Worm (Caenorhabditis elegans) whole organism, mixed stage, embryonic: Measurements from ENCODE around the gene W02H5.2.
A peak's percentile ranks its signal among the peaks of the same experiment; 100 is the strongest.

Experiments
- bed-3 ChIP-seq: fragments of 200-800 bp; sonication (Bioruptor generic); optimal IDR thresholded peaks from 3 replicates; lab custom pipeline; 2018; ENCODE audit warnings: mild to moderate bottlenecking, missing genetic modification characterization, moderate library complexity, missing compliant biosample characterization
- blmp-1 ChIP-seq: fragments of 150-350 bp; optimal IDR thresholded peaks from 2 replicates; lab custom pipeline; 2014; ENCODE audit warnings: missing biosample characterization, missing genetic modification characterization
- ceh-39 ChIP-seq: fragments of 150-350 bp; optimal IDR thresholded peaks from 2 replicates; lab custom pipeline; 2014; ENCODE audit warnings: missing biosample characterization, missing genetic modification characterization
- ceh-43 ChIP-seq: fragments of 200-800 bp; sonication (Bioruptor generic); optimal IDR thresholded peaks from 2 replicates; lab custom pipeline; 2018; ENCODE audit warnings: mild to moderate bottlenecking, missing genetic modification characterization, moderate library complexity, missing compliant biosample characterization
- ceh-83 ChIP-seq: fragments of 200-800 bp; sonication (Bioruptor generic); optimal IDR thresholded peaks from 2 replicates; lab custom pipeline; 2018; ENCODE audit warnings: mild to moderate bottlenecking, missing genetic modification characterization, missing compliant biosample characterization
- ces-1 ChIP-seq: fragments of 150-350 bp; optimal IDR thresholded peaks from 2 replicates; lab custom pipeline; 2014; ENCODE audit warnings: missing biosample characterization, missing genetic modification reagents, missing genetic modification characterization
- cnd-1 ChIP-seq: fragments of 200-800 bp; sonication (Bioruptor generic); optimal IDR thresholded peaks from 2 replicates; lab custom pipeline; 2018; ENCODE audit warnings: mild to moderate bottlenecking, missing genetic modification characterization, missing compliant biosample characterization
- drap-1 ChIP-seq: fragments of 200-800 bp; sonication (Bioruptor generic); optimal IDR thresholded peaks from 3 replicates; lab custom pipeline; 2018; ENCODE audit warnings: mild to moderate bottlenecking, missing genetic modification characterization, missing compliant biosample characterization
- elt-1 ChIP-seq: sonication (generic microtip); optimal IDR thresholded peaks from 2 replicates; lab custom pipeline; 2017; ENCODE audit warnings: missing genetic modification characterization, mild to moderate bottlenecking, missing compliant biosample characterization, antibody characterized with exemption, moderate library complexity, borderline replicate concordance; ENCODE audit not compliant: insufficient read depth
- elt-3 ChIP-seq: fragments of 150-350 bp; optimal IDR thresholded peaks from 2 replicates; lab custom pipeline; 2014; ENCODE audit warnings: missing biosample characterization, missing genetic modification characterization
- flh-1 ChIP-seq: fragments of 200-800 bp; sonication (Bioruptor generic); optimal IDR thresholded peaks from 2 replicates; lab custom pipeline; 2018; ENCODE audit warnings: mild to moderate bottlenecking, missing genetic modification characterization, moderate library complexity, missing compliant biosample characterization
- ham-2 ChIP-seq: fragments of 200-800 bp; sonication (Bioruptor generic); optimal IDR thresholded peaks from 2 replicates; lab custom pipeline; 2018; ENCODE audit warnings: mild to moderate bottlenecking, missing genetic modification characterization, missing compliant biosample characterization
- lin-13 ChIP-seq: fragments of 150-350 bp; optimal IDR thresholded peaks from 2 replicates; lab custom pipeline; 2014; ENCODE audit warnings: missing biosample characterization, missing genetic modification characterization
- lin-32 ChIP-seq: fragments of 200-800 bp; sonication (Bioruptor generic); optimal IDR thresholded peaks from 2 replicates; lab custom pipeline; 2018; ENCODE audit warnings: mild to moderate bottlenecking, missing genetic modification characterization, missing compliant biosample characterization
- lsy-2 ChIP-seq: fragments of 150-350 bp; optimal IDR thresholded peaks from 2 replicates; lab custom pipeline; 2014; ENCODE audit warnings: missing biosample characterization, missing genetic modification characterization
- mep-1 ChIP-seq: fragments of 150-350 bp; optimal IDR thresholded peaks from 2 replicates; lab custom pipeline; 2017; ENCODE audit warnings: missing biosample characterization, missing genetic modification reagents, missing genetic modification characterization, inconsistent platforms
- nhr-12 ChIP-seq: fragments of 150-350 bp; optimal IDR thresholded peaks from 2 replicates; lab custom pipeline; 2014; ENCODE audit warnings: missing biosample characterization, missing genetic modification characterization
- nhr-237 ChIP-seq: fragments of 150-350 bp; optimal IDR thresholded peaks from 2 replicates; lab custom pipeline; 2014; ENCODE audit warnings: missing biosample characterization, missing genetic modification characterization
- nhr-28 ChIP-seq: fragments of 150-350 bp; optimal IDR thresholded peaks from 2 replicates; lab custom pipeline; 2014; ENCODE audit warnings: missing biosample characterization, missing genetic modification characterization
- nhr-76 ChIP-seq: sonication (generic microtip); optimal IDR thresholded peaks from 2 replicates; lab custom pipeline; 2017; ENCODE audit warnings: missing biosample characterization, missing genetic modification characterization
- sem-2 ChIP-seq: fragments of 200-800 bp; sonication (Bioruptor generic); optimal IDR thresholded peaks from 2 replicates; lab custom pipeline; 2018; ENCODE audit warnings: mild to moderate bottlenecking, missing genetic modification characterization, missing compliant biosample characterization
- sptf-1 ChIP-seq: sonication (generic microtip); optimal IDR thresholded peaks from 2 replicates; lab custom pipeline; 2017; ENCODE audit warnings: mild to moderate bottlenecking, missing genetic modification characterization, moderate library complexity, missing compliant biosample characterization
- tbx-8 ChIP-seq: fragments of 200-800 bp; sonication (Bioruptor generic); optimal IDR thresholded peaks from 2 replicates; lab custom pipeline; 2018; ENCODE audit warnings: mild to moderate bottlenecking, missing genetic modification characterization, moderate library complexity, missing compliant biosample characterization
- unc-120 ChIP-seq: sonication (generic microtip); optimal IDR thresholded peaks from 2 replicates; lab custom pipeline; 2017; ENCODE audit warnings: missing genetic modification characterization, missing compliant biosample characterization; ENCODE audit not compliant: poor library complexity, severe bottlenecking
- unc-39 ChIP-seq: fragments of 150-350 bp; optimal IDR thresholded peaks from 2 replicates; lab custom pipeline; 2014; ENCODE audit warnings: missing biosample characterization, missing genetic modification characterization
- zip-8 ChIP-seq: fragments of 150-350 bp; optimal IDR thresholded peaks from 2 replicates; lab custom pipeline; 2014; ENCODE audit warnings: missing biosample characterization, missing genetic modification characterization
- ztf-11 ChIP-seq: fragments of 150-350 bp; optimal IDR thresholded peaks from 2 replicates; lab custom pipeline; 2014; ENCODE audit warnings: missing biosample characterization, missing genetic modification characterization

Gene W02H5.2

ce11 chrV:2600543-2600942 lies 38.6 kb upstream of the W02H5.2 start:
- TF ChIP-seq tbx-8 (no peak), nhr-237 (tag; lab: Kevin White, UChicago) (peak; percentile 63), mep-1 (peak; percentile 48), sem-2 (GFP tag; lab: Kevin White, UChicago) (no peak), unc-120 (tag; lab: Kevin White, UChicago) (peak; percentile 38), ztf-11 (tag; lab: Kevin White, UChicago) (no peak), cnd-1 (tag; lab: Kevin White, UChicago) (no peak), blmp-1 (no peak), drap-1 (GFP tag; lab: Kevin White, UChicago) (no peak), ces-1 (GFP tag; lab: Kevin White, UChicago) (peak; percentile 36), lsy-2 (tag; lab: Kevin White, UChicago) (peak; percentile 38)

ce11 chrV:2601817-2602216 lies 37.3 kb upstream of the W02H5.2 start:
- TF ChIP-seq lsy-2 (tag; lab: Kevin White, UChicago) (no peak), ceh-39 (tag; lab: Kevin White, UChicago) (no peak), zip-8 (no peak), nhr-237 (tag; lab: Kevin White, UChicago) (no peak), blmp-1 (no peak), ceh-43 (no peak)

DNA sequence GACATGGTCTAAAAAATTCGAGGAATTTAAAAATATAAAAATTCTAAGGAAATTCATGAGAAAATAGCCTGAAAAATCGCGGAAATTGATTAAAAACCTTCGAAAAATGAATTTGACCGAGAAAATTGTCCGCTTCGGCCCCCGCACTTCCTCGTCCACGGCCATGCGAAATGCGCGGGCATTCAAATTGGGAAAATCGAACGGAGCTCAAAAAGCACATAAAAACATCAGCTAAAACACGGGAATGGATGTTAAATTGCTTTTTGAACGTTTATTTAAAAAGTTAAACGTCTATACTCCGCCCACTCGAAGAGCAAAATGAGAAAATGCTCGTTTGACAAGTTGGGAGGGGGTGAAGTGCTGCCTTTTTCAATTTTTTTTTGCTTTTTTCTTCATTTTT lies 36.1 kb upstream of the W02H5.2 start, which contains the start of gene F53E10.6:
TSS of gene F53E10.6 (minus strand) at position 8 of the 400 bp plus-strand sequence.
- TF ChIP-seq ces-1 (GFP tag; lab: Kevin White, UChicago) (peak; percentile 6), sem-2 (GFP tag; lab: Kevin White, UChicago) (no peak)

DNA sequence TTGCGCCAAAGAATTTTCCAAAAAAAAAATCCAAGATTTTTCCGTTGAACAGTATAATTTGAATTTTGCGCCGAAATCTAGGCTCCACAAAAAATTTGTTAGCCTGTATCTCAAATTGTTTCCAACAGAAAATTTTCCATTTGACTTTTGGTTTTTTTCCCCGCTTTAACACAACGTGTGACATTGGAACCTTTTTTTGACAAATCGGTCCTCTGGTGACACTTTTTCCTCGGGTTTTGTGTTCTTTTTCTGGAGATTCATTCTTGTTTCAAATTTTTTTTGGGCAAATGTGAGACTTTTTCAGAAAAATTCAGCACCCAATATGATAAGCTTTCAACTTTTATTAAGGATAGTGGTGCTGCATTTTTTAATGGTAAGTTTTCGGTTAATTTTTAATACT lies 30.8 kb upstream of the W02H5.2 start, which contains the start of gene acr-17:
TSS of gene acr-17 (plus strand) at position 301 of the 400 bp plus-strand sequence.
- TF ChIP-seq nhr-76 (tag; lab: Kevin White, UChicago): no peak
- TF ChIP-seq blmp-1: no peak
- TF ChIP-seq ceh-39 (tag; lab: Kevin White, UChicago): no peak
- TF ChIP-seq ceh-83 (GFP tag; lab: Kevin White, UChicago): no peak
- TF ChIP-seq ces-1 (GFP tag; lab: Kevin White, UChicago): no peak
- TF ChIP-seq nhr-28 (tag; lab: Kevin White, UChicago): no peak
- no peak for TF ChIP-seq bed-3 (GFP tag; lab: Kevin White, UChicago)
- no peak for TF ChIP-seq elt-1
- no peak for TF ChIP-seq unc-39 (tag; lab: Kevin White, UChicago)
- no peak for TF ChIP-seq flh-1 (GFP tag; lab: Kevin White, UChicago)
- TF ChIP-seq lin-32 (GFP tag; lab: Kevin White, UChicago): no peak
- no peak for TF ChIP-seq ham-2

DNA sequence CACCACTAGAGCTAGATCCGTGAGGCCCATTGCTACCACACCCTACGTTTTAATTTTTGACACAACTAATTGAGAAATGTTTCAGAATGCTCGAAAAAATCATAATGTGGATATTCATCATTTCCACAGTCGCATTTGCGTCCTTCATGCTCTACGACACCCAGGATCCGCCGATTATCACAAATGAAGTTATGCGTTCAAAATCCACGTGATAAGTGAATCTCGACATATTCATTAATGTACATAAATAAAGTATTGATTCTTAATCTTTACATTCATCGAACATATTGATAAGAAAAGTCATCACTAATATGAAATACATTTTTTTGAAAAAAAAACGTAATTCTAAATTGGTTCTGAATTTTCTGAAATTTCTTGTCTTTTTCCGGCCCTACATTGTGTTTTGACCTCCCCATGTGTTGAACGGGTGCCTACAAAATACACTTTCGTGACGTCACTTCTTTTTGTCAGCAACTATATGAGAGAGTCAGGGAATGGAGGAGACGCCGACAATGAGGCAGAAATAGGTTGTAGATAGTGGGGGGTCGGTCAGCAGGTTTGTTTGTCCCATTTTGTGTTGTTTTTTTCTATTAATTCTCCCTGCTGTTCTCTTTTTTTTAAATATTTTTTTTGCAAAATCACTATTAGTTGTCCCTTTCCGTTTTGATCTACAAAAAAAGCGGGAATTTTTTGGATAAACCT lies 24.0 kb upstream of the W02H5.2 start, which contains the start of gene F53E10.1:
TSS of gene F53E10.1 (plus strand) at position 325 of the 702 bp plus-strand sequence.
- peak; percentile 7 for TF ChIP-seq ceh-83 (GFP tag; lab: Kevin White, UChicago)
- TF ChIP-seq nhr-76 (tag; lab: Kevin White, UChicago): no peak
- TF ChIP-seq unc-39 (tag; lab: Kevin White, UChicago): no peak
- TF ChIP-seq nhr-28 (tag; lab: Kevin White, UChicago): no peak

DNA sequence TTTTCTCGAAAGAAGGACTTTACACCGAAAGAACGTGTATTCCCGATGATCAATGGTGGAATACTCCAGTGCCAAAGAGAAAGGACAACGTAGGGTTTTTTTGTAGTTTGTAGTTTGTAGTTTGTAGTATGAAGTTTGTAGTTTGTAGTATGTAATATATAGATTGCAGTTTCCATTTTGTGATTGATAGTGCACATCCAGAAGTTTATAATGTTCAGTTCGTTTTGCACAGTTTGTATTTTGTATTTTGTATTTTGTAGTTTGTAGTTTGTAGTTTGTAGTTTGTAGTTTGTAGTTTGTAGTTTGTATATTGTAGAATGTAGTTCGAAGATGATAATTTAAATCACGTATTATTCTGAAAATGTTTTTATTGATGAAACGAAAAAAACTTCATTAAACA lies 21.6 kb upstream of the W02H5.2 start:
- no peak for TF ChIP-seq lin-13 (tag; lab: Kevin White, UChicago)
- no peak for TF ChIP-seq ceh-83 (GFP tag; lab: Kevin White, UChicago)
- TF ChIP-seq ham-2: no peak
- no peak for TF ChIP-seq blmp-1
- no peak for TF ChIP-seq elt-3 (tag; lab: Kevin White, UChicago)
- TF ChIP-seq sem-2 (GFP tag; lab: Kevin White, UChicago): no peak
- no peak for TF ChIP-seq sptf-1 (tag; lab: Kevin White, UChicago)
- no peak for TF ChIP-seq mep-1
- no peak for TF ChIP-seq nhr-12
